Fruit fly (Drosophila melanogaster) whole organism, embryonic: ENCODE results near the gene CG13601.

Source experiments
- Aef1 ChIP-seq: fragments of 200-800 bp; sonication (Bioruptor generic); IDR thresholded peaks from 3 replicates; pipeline ENCODE4 v1.3.6; 2022; ENCODE audit warnings: missing biosample characterization, missing genetic modification characterization
- Asciz ChIP-seq: fragments of 200-800 bp; sonication (Bioruptor generic); optimal IDR thresholded peaks from 2 replicates; lab custom pipeline; 2017; ENCODE audit warnings: missing biosample characterization, mild to moderate bottlenecking, missing genetic modification characterization, missing genetic modification reagents
- B-H1 ChIP-seq: fragments of 200-800 bp; sonication (Bioruptor generic); IDR thresholded peaks from 3 replicates; pipeline ENCODE4 v1.3.6; 2022; ENCODE audit warnings: missing biosample characterization, missing genetic modification characterization
- CG10147 ChIP-seq: fragments of 200-800 bp; sonication (Bioruptor generic); optimal IDR thresholded peaks from 2 replicates; lab custom pipeline; 2019; ENCODE audit warnings: missing biosample characterization, mild to moderate bottlenecking, missing genetic modification characterization, moderate library complexity
- CG1024 ChIP-seq: fragments of 200-800 bp; sonication (Bioruptor generic); IDR thresholded peaks from 2 replicates; pipeline ENCODE4 v1.3.6; 2022; ENCODE audit warnings: missing biosample characterization, missing genetic modification characterization
- CG12104 ChIP-seq: fragments of 200-800 bp; sonication (Bioruptor generic); optimal IDR thresholded peaks from 3 replicates; lab custom pipeline; 2016; ENCODE audit warnings: missing biosample characterization, missing genetic modification characterization
- CG12155 ChIP-seq: fragments of 200-800 bp; sonication (Bioruptor generic); optimal IDR thresholded peaks from 3 replicates; lab custom pipeline; 2016; ENCODE audit warnings: missing biosample characterization, missing genetic modification characterization
- CG12299 ChIP-seq: fragments of 200-800 bp; sonication (Bioruptor generic); optimal IDR thresholded peaks from 2 replicates; lab custom pipeline; 2018; ENCODE audit warnings: missing biosample characterization, mild to moderate bottlenecking, missing genetic modification characterization
- CG15011 ChIP-seq: fragments of 200-800 bp; sonication (Bioruptor generic); optimal IDR thresholded peaks from 3 replicates; lab custom pipeline; 2018; ENCODE audit warnings: missing biosample characterization, mild to moderate bottlenecking, missing genetic modification characterization
- CG15601 ChIP-seq: fragments of 200-800 bp; sonication (Bioruptor generic); optimal IDR thresholded peaks from 3 replicates; lab custom pipeline; 2019; ENCODE audit warnings: missing biosample characterization, mild to moderate bottlenecking, missing genetic modification characterization, moderate library complexity
- CG1602 ChIP-seq: fragments of 200-800 bp; sonication (Bioruptor generic); optimal IDR thresholded peaks from 3 replicates; lab custom pipeline; 2016; ENCODE audit warnings: missing biosample characterization, missing genetic modification characterization
- CG17829 ChIP-seq: fragments of 200-800 bp; optimal IDR thresholded peaks from 2 replicates; lab custom pipeline; 2019; ENCODE audit warnings: missing biosample characterization, mild to moderate bottlenecking, missing genetic modification characterization, moderate library complexity
- CG3163 ChIP-seq: fragments of 200-800 bp; sonication (Bioruptor generic); optimal IDR thresholded peaks from 3 replicates; lab custom pipeline; 2016; ENCODE audit warnings: missing biosample characterization, missing genetic modification characterization
- CG34376 ChIP-seq: fragments of 200-800 bp; sonication (Bioruptor generic); optimal IDR thresholded peaks from 2 replicates; lab custom pipeline; 2018; ENCODE audit warnings: missing biosample characterization, mild to moderate bottlenecking, missing genetic modification characterization
- CG34422 ChIP-seq: fragments of 200-800 bp; sonication (Bioruptor generic); IDR thresholded peaks from 3 replicates; pipeline ENCODE4 v1.3.6; 2022; ENCODE audit warnings: missing biosample characterization, missing genetic modification characterization
- CG42726 ChIP-seq: fragments of 200-800 bp; sonication (Bioruptor generic); IDR thresholded peaks from 2 replicates; pipeline ENCODE4 v1.3.6; 2022; ENCODE audit warnings: missing biosample characterization, missing genetic modification characterization; ENCODE audit not compliant: partially characterized antibody
- CG5180 ChIP-seq: fragments of 200-800 bp; sonication (Bioruptor generic); optimal IDR thresholded peaks from 3 replicates; lab custom pipeline; 2017; ENCODE audit warnings: missing biosample characterization, missing genetic modification characterization, mild to moderate bottlenecking, moderate library complexity, missing genetic modification reagents
- CG6272 ChIP-seq: fragments of 200-800 bp; sonication (Bioruptor generic); IDR thresholded peaks from 2 replicates; pipeline ENCODE4 v1.3.6; 2022; ENCODE audit warnings: missing biosample characterization, missing genetic modification characterization
- CG6689 ChIP-seq: fragments of 200-800 bp; sonication (Bioruptor generic); IDR thresholded peaks from 2 replicates; pipeline ENCODE4 v1.3.6; 2022; ENCODE audit warnings: missing biosample characterization, missing genetic modification characterization
- CG7963 ChIP-seq: fragments of 200-800 bp; sonication (Bioruptor generic); IDR thresholded peaks from 3 replicates; pipeline ENCODE4 v1.3.6; 2022; ENCODE audit warnings: missing biosample characterization, missing genetic modification characterization; ENCODE audit not compliant: partially characterized antibody
- CG8765 ChIP-seq: fragments of 200-800 bp; sonication (Bioruptor generic); IDR thresholded peaks from 2 replicates; pipeline ENCODE4 v1.3.6; 2022; ENCODE audit warnings: missing biosample characterization, missing genetic modification characterization
- CHES-1-like ChIP-seq: fragments of 200-800 bp; sonication (Bioruptor generic); optimal IDR thresholded peaks from 2 replicates; lab custom pipeline; 2016; ENCODE audit warnings: missing biosample characterization, missing genetic modification characterization
- D ChIP-seq, 2 experiments: fragments of 200-800 bp in 1 of 2; fragments of >200 bp in 1 of 2; sonication (Bioruptor generic) in 1 of 2; optimal IDR thresholded peaks; 2 replicates in 1 of 2; 3 replicates in 1 of 2; lab custom pipeline; 2017; ENCODE audit warnings: mild to moderate bottlenecking in 1 of 2, missing biosample characterization in 1 of 2, missing genetic modification characterization in 1 of 2, missing genetic modification reagents in 1 of 2
- D19A ChIP-seq: fragments of 200-800 bp; optimal IDR thresholded peaks from 3 replicates; lab custom pipeline; 2019; ENCODE audit warnings: missing biosample characterization, mild to moderate bottlenecking, missing genetic modification characterization, moderate library complexity
- Dip3 ChIP-seq: fragments of 200-800 bp; sonication (Bioruptor generic); optimal IDR thresholded peaks from 3 replicates; lab custom pipeline; 2016; ENCODE audit warnings: missing biosample characterization, missing genetic modification characterization
- Ets97D ChIP-seq: fragments of 200-800 bp; sonication (Bioruptor generic); optimal IDR thresholded peaks from 3 replicates; lab custom pipeline; 2016; ENCODE audit warnings: missing biosample characterization, missing genetic modification characterization
- HLH3B ChIP-seq: fragments of 200-800 bp; sonication (Bioruptor generic); IDR thresholded peaks from 2 replicates; pipeline ENCODE4 v1.3.6; 2022; ENCODE audit warnings: missing biosample characterization, missing genetic modification characterization
- Hr3 ChIP-seq: fragments of 200-800 bp; sonication (Bioruptor generic); optimal IDR thresholded peaks from 3 replicates; lab custom pipeline; 2016; ENCODE audit warnings: missing biosample characterization, missing genetic modification characterization
- Kr ChIP-seq: fragments of 200-800 bp; sonication (Bioruptor generic); optimal IDR thresholded peaks from 2 replicates; lab custom pipeline; 2017; ENCODE audit warnings: missing biosample characterization, mild to moderate bottlenecking, missing genetic modification characterization
- MTF-1 ChIP-seq: fragments of 200-800 bp; sonication (Bioruptor generic); optimal IDR thresholded peaks from 2 replicates; lab custom pipeline; 2018; ENCODE audit warnings: missing biosample characterization, mild to moderate bottlenecking, missing genetic modification characterization, borderline replicate concordance
- Ptx1 ChIP-seq: fragments of 200-800 bp; sonication (Bioruptor generic); IDR thresholded peaks from 2 replicates; pipeline ENCODE4 v1.3.6; 2022; ENCODE audit warnings: missing biosample characterization, missing genetic modification characterization
- Rfx ChIP-seq: fragments of 200-800 bp; sonication (Bioruptor generic); IDR thresholded peaks from 2 replicates; pipeline ENCODE4 v1.3.6; 2022; ENCODE audit warnings: missing biosample characterization, missing genetic modification characterization
- bab2 ChIP-seq: fragments of 200-800 bp; sonication (Bioruptor generic); optimal IDR thresholded peaks from 2 replicates; lab custom pipeline; 2016; ENCODE audit warnings: missing biosample characterization, missing genetic modification characterization
- bbx ChIP-seq: fragments of 200-800 bp; sonication (Bioruptor generic); IDR thresholded peaks from 2 replicates; pipeline ENCODE4 v1.3.6; 2022; ENCODE audit warnings: missing biosample characterization, missing genetic modification characterization; ENCODE audit not compliant: partially characterized antibody
- crc ChIP-seq: fragments of 200-800 bp; sonication (Bioruptor generic); optimal IDR thresholded peaks from 2 replicates; lab custom pipeline; 2016; ENCODE audit warnings: missing biosample characterization, missing genetic modification characterization
- ewg ChIP-seq: fragments of 200-800 bp; sonication (Bioruptor generic); optimal IDR thresholded peaks from 3 replicates; lab custom pipeline; 2017; ENCODE audit warnings: mild to moderate bottlenecking, missing biosample characterization, missing genetic modification reagents, missing genetic modification characterization
- fd3F ChIP-seq: fragments of 200-800 bp; sonication (Bioruptor generic); optimal IDR thresholded peaks from 2 replicates; lab custom pipeline; 2018; ENCODE audit warnings: missing biosample characterization, mild to moderate bottlenecking, missing genetic modification characterization, moderate library complexity
- gsb ChIP-seq: fragments of 200-800 bp; sonication (Bioruptor generic); IDR thresholded peaks from 2 replicates; pipeline ENCODE4 v1.3.6; 2022; ENCODE audit warnings: missing biosample characterization, missing genetic modification characterization
- gsb-n ChIP-seq: fragments of 200-800 bp; sonication (Bioruptor generic); optimal IDR thresholded peaks from 3 replicates; lab custom pipeline; 2018; ENCODE audit warnings: missing biosample characterization, mild to moderate bottlenecking, missing genetic modification characterization
- nau ChIP-seq: fragments of 200-800 bp; sonication (Bioruptor generic); optimal IDR thresholded peaks from 3 replicates; lab custom pipeline; 2017; ENCODE audit warnings: missing biosample characterization, mild to moderate bottlenecking, missing genetic modification characterization, missing genetic modification reagents
- nerfin-1 ChIP-seq: fragments of 200-800 bp; sonication (Bioruptor generic); optimal IDR thresholded peaks from 3 replicates; lab custom pipeline; 2019; ENCODE audit warnings: missing biosample characterization, mild to moderate bottlenecking, missing genetic modification characterization, moderate library complexity
- phol ChIP-seq: fragments of 200-800 bp; sonication (Bioruptor generic); optimal IDR thresholded peaks from 3 replicates; lab custom pipeline; 2018; ENCODE audit warnings: missing biosample characterization, mild to moderate bottlenecking, missing genetic modification characterization, moderate library complexity
- psq ChIP-seq: fragments of 200-800 bp; sonication (Bioruptor generic); optimal IDR thresholded peaks from 2 replicates; lab custom pipeline; 2017; ENCODE audit warnings: missing biosample characterization, missing genetic modification characterization
- ro ChIP-seq: fragments of 200-800 bp; sonication (Bioruptor generic); IDR thresholded peaks from 2 replicates; pipeline ENCODE4 v1.3.6; 2022; ENCODE audit warnings: missing biosample characterization, missing genetic modification characterization
- salm ChIP-seq: fragments of 200-800 bp; sonication (Bioruptor generic); optimal IDR thresholded peaks from 2 replicates; lab custom pipeline; 2018; ENCODE audit warnings: missing biosample characterization, mild to moderate bottlenecking, missing genetic modification characterization
- sima ChIP-seq: fragments of 200-800 bp; sonication (Bioruptor generic); optimal IDR thresholded peaks from 2 replicates; lab custom pipeline; 2016; ENCODE audit warnings: missing biosample characterization, missing genetic modification characterization
- sna ChIP-seq: fragments of 200-800 bp; sonication (Bioruptor generic); IDR thresholded peaks from 2 replicates; pipeline ENCODE4 v1.3.6; 2022; ENCODE audit warnings: missing biosample characterization, missing genetic modification characterization; ENCODE audit not compliant: partially characterized antibody
- stc ChIP-seq: fragments of 200-800 bp; sonication (Bioruptor generic); IDR thresholded peaks from 2 replicates; pipeline ENCODE4 v1.3.6; 2022; ENCODE audit warnings: missing biosample characterization, missing genetic modification characterization
- unc-4 ChIP-seq: fragments of 200-800 bp; sonication (Bioruptor generic); IDR thresholded peaks from 2 replicates; pipeline ENCODE4 v1.3.6; 2022; ENCODE audit warnings: missing biosample characterization, missing genetic modification characterization; ENCODE audit not compliant: partially characterized antibody
- usp ChIP-seq: fragments of >200 bp; optimal IDR thresholded peaks from 2 replicates; lab custom pipeline; 2017; ENCODE audit warnings: missing biosample characterization, missing genetic modification characterization
- zfh1 ChIP-seq: fragments of 200-800 bp; sonication (Bioruptor generic); IDR thresholded peaks from 3 replicates; pipeline ENCODE4 v1.3.6; 2022; ENCODE audit warnings: missing biosample characterization, missing genetic modification characterization

CG13601 gene

DNA sequence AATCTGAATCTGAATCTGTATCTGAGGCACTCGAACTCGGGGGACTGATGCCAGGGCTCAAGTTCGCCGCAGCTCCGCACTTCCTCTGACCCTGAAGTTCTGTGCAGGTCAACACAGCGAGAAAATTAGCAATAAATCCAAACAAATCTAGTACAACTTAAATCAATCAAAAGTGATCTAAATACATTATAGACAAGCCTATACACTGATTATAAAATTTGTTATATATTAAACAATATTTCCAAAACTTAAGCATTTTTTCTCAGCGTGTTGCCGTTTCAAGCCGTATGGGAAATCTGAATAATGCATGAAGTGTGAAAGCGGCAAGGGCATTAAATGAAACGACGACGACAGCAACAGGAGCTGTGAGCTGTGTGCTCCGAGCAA, 12.4 kb downstream of the CG13601 start (continued):
- TF ChIP-seq gsb (GFP tag; lab: Robert Waterston, UW) (no peak), psq (GFP tag; lab: Kevin White, UChicago) (no peak), Aef1 (GFP tag; lab: Robert Waterston, UW) (0 out of 3 replicates have a peak, but pooled peaks have one; percentile 24), CG34376 (GFP tag; lab: Kevin White, UChicago) (no peak), CG1024 (GFP tag; lab: Robert Waterston, UW) (no peak), CG12299 (no peak), Rfx (GFP tag; lab: Robert Waterston, UW) (peak; percentile 57), CG42726 (GFP tag; lab: Robert Waterston, UW) (no peak), salm (tag; lab: Kevin White, UChicago) (no peak), CG15601 (tag; lab: Kevin White, UChicago) (no peak), B-H1 (GFP tag; lab: Robert Waterston, UW) (no peak; the same call in 1 of the 3 replicates), gsb-n (tag; lab: Kevin White, UChicago) (no peak), sima (no peak), CG5180 (GFP tag; lab: Kevin White, UChicago) (no peak), phol (tag; lab: Kevin White, UChicago) (peak; percentile 20), unc-4 (GFP tag; lab: Robert Waterston, UW) (no peak), CG6272 (GFP tag; lab: Robert Waterston, UW) (no peak), CG6689 (GFP tag; lab: Robert Waterston, UW) (peak; percentile 26; the same call in 1 of the 2 replicates), HLH3B (peak; percentile 37; the same call in 1 of the 2 replicates), CG15011 (GFP tag; lab: Kevin White, UChicago) (no peak), zfh1 (GFP tag; lab: Robert Waterston, UW) (no peak), CG34422 (GFP tag; lab: Robert Waterston, UW) (no peak), fd3F (GFP tag; lab: Kevin White, UChicago) (no peak), crc (no peak), bbx (no peak), Hr3 (peak; percentile 33), CG12155 (GFP tag; lab: Kevin White, UChicago) (peak; percentile 3), Dip3 (GFP tag; lab: Kevin White, UChicago) (peak; percentile 18), Ptx1 (GFP tag; lab: Robert Waterston, UW) (peak; percentile 54), CG1602 (GFP tag; lab: Kevin White, UChicago) (no peak), CG17829 (tag; lab: Kevin White, UChicago) (peak; percentile 2), CG8765 (GFP tag; lab: Robert Waterston, UW) (no peak), usp (GFP tag; lab: Kevin White, UChicago) (no peak), D (optimal IDR thresholded peaks at IDR 0.05; lab: Kevin White, UChicago) (no peak), D (GFP tag; optimal IDR thresholded peaks at IDR 0.05; lab: Kevin White, UChicago) (no peak), CG12104 (GFP tag; lab: Kevin White, UChicago) (no peak), stc (GFP tag; lab: Robert Waterston, UW) (no peak), nau (GFP tag; lab: Kevin White, UChicago) (no peak), nerfin-1 (tag; lab: Kevin White, UChicago) (no peak), D19A (tag; lab: Kevin White, UChicago) (no peak), CG3163 (GFP tag; lab: Kevin White, UChicago) (no peak), ro (GFP tag; lab: Robert Waterston, UW) (no peak), sna (GFP tag; lab: Robert Waterston, UW) (no peak), CHES-1-like (GFP tag; lab: Kevin White, UChicago) (no peak), CG10147 (GFP tag; lab: Kevin White, UChicago) (no peak), ewg (GFP tag; lab: Kevin White, UChicago) (no peak), Asciz (peak; percentile 21), Kr (no peak), Ets97D (no peak), bab2 (GFP tag; lab: Kevin White, UChicago) (no peak), MTF-1 (no peak), CG7963 (GFP tag; lab: Robert Waterston, UW) (no peak)
